Worm (Caenorhabditis elegans) whole organism, L4 larva: ENCODE results near the gene inx-6.

Experiments
- D1046.2 ChIP-seq: fragments of 200-800 bp; sonication (Bioruptor generic); IDR thresholded peaks from 2 replicates; pipeline ENCODE4 v1.3.6; 2022; ENCODE audit warnings: missing genetic modification characterization, missing compliant biosample characterization
- F10B5.3 ChIP-seq: sonication (generic microtip); optimal IDR thresholded peaks from 2 replicates; lab custom pipeline; 2016; ENCODE audit warnings: mild to moderate bottlenecking, missing genetic modification characterization, missing compliant biosample characterization
- F26F4.8 ChIP-seq: fragments of 200-800 bp; sonication (Bioruptor generic); conservative IDR thresholded peaks from 2 replicates; pipeline ENCODE4 v1.3.6; 2022; ENCODE audit warnings: missing genetic modification characterization, missing compliant biosample characterization
- F44E2.7 ChIP-seq: fragments of 200-800 bp; sonication (Bioruptor generic); IDR thresholded peaks from 2 replicates; pipeline ENCODE4 v2.1.2; 2022; ENCODE audit warnings: missing genetic modification characterization, missing compliant biosample characterization
- R02D3.7 ChIP-seq: fragments of 150-350 bp; sonication (generic microtip); optimal IDR thresholded peaks from 3 replicates; lab custom pipeline; 2014; ENCODE audit warnings: missing biosample characterization, missing genetic modification characterization
- T20F7.1 ChIP-seq: fragments of 200-800 bp; sonication (Bioruptor generic); optimal IDR thresholded peaks from 2 replicates; lab custom pipeline; 2018; ENCODE audit warnings: mild to moderate bottlenecking, missing genetic modification characterization, missing compliant biosample characterization
- Y48G9A.11 ChIP-seq: fragments of 200-800 bp; sonication (Bioruptor generic); IDR thresholded peaks from 2 replicates; pipeline ENCODE4 v1.3.6; 2022; ENCODE audit warnings: missing genetic modification reagents, missing genetic modification characterization, missing compliant biosample characterization
- ZK546.5 ChIP-seq, 2 experiments: sonication (generic microtip); optimal IDR thresholded peaks; 2 replicates each; lab custom pipeline; 2017; ENCODE audit warnings: missing biosample characterization in 2 of 2, missing genetic modification characterization in 2 of 2
- aly-2 ChIP-seq: sonication (generic microtip); optimal IDR thresholded peaks from 2 replicates; lab custom pipeline; 2018; ENCODE audit warnings: missing biosample characterization, missing genetic modification characterization
- ama-1 ChIP-seq: fragments of 150-350 bp; optimal IDR thresholded peaks from 2 replicates; lab custom pipeline; 2014; ENCODE audit warnings: inconsistent platforms, mixed read lengths
- attf-4 ChIP-seq: sonication (generic microtip); optimal IDR thresholded peaks from 3 replicates; lab custom pipeline; 2017; ENCODE audit warnings: missing biosample characterization, missing genetic modification characterization
- ceh-20 ChIP-seq: fragments of 200-800 bp; sonication (Bioruptor generic); IDR thresholded peaks from 2 replicates; pipeline ENCODE4 v1.3.6; 2022; ENCODE audit warnings: missing genetic modification reagents, missing genetic modification characterization, missing compliant biosample characterization
- daf-16 ChIP-seq, 3 experiments: sonication (generic microtip); optimal IDR thresholded peaks; 2 replicates each; lab custom pipeline; 2016 to 2017; ENCODE audit warnings: missing genetic modification characterization in 3 of 3, missing genetic modification reagents in 3 of 3, mild to moderate bottlenecking in 2 of 3, missing compliant biosample characterization in 2 of 3, missing biosample characterization in 1 of 3, moderate library complexity in 1 of 3
- dmd-6 ChIP-seq: fragments of 200-800 bp; sonication (Bioruptor generic); IDR thresholded peaks from 2 replicates; pipeline ENCODE4 v1.3.6; 2022; ENCODE audit warnings: missing genetic modification reagents, missing genetic modification characterization, missing compliant biosample characterization
- duxl-1 ChIP-seq: sonication (generic microtip); optimal IDR thresholded peaks from 2 replicates; lab custom pipeline; 2016; ENCODE audit warnings: mild to moderate bottlenecking, missing genetic modification characterization, moderate library complexity, missing compliant biosample characterization; ENCODE audit not compliant: poor library complexity
- hif-1 ChIP-seq, 2 experiments: sonication (generic microtip); optimal IDR thresholded peaks; 2 replicates each; lab custom pipeline; 2016 to 2017; ENCODE audit warnings: missing compliant biosample characterization in 2 of 2, missing genetic modification characterization in 2 of 2, missing genetic modification reagents in 2 of 2, missing genotype in 2 of 2, mild to moderate bottlenecking in 1 of 2
- hlh-11 ChIP-seq: fragments of 200-800 bp; sonication (Bioruptor generic); optimal IDR thresholded peaks from 2 replicates; lab custom pipeline; 2018; ENCODE audit warnings: mild to moderate bottlenecking, missing genetic modification characterization, missing compliant biosample characterization
- madf-5 ChIP-seq, 2 experiments: fragments of 200-800 bp; sonication (Bioruptor generic); IDR thresholded peaks; 2 replicates each; pipeline ENCODE4 v1.3.6; 2022; ENCODE audit warnings: missing compliant biosample characterization in 2 of 2, missing genetic modification characterization in 2 of 2
- madf-9 ChIP-seq: fragments of 200-800 bp; sonication (Bioruptor generic); conservative IDR thresholded peaks from 2 replicates; pipeline ENCODE4 v1.3.6; 2022; ENCODE audit warnings: missing genetic modification reagents, missing genetic modification characterization, missing compliant biosample characterization
- mdt-29 ChIP-seq: fragments of 200-800 bp; sonication (Bioruptor generic); IDR thresholded peaks from 2 replicates; pipeline ENCODE4 v1.3.6; 2022; ENCODE audit warnings: missing genetic modification reagents, missing genetic modification characterization, missing compliant biosample characterization
- nhr-10 ChIP-seq: fragments of 150-350 bp; optimal IDR thresholded peaks from 2 replicates; lab custom pipeline; 2014; ENCODE audit warnings: missing biosample characterization, missing genetic modification characterization
- nhr-28 ChIP-seq: fragments of 150-350 bp; optimal IDR thresholded peaks from 2 replicates; lab custom pipeline; 2014; ENCODE audit warnings: missing biosample characterization, missing genetic modification characterization
- nhr-41 ChIP-seq: fragments of 200-800 bp; sonication (Bioruptor generic); IDR thresholded peaks from 2 replicates; pipeline ENCODE4 v1.3.6; 2022; ENCODE audit warnings: missing genetic modification reagents, missing genetic modification characterization, missing compliant biosample characterization
- nhr-76 ChIP-seq: fragments of 150-350 bp; optimal IDR thresholded peaks from 2 replicates; lab custom pipeline; 2014; ENCODE audit warnings: missing biosample characterization, missing genetic modification characterization
- nhr-77 ChIP-seq: fragments of 150-350 bp; optimal IDR thresholded peaks from 2 replicates; lab custom pipeline; 2014; ENCODE audit warnings: missing biosample characterization, missing genetic modification characterization
- pqm-1 ChIP-seq: sonication (generic microtip); optimal IDR thresholded peaks from 2 replicates; lab custom pipeline; 2017; ENCODE audit warnings: missing biosample characterization, missing genetic modification characterization
- saeg-2 ChIP-seq: fragments of 200-800 bp; sonication (Bioruptor generic); IDR thresholded peaks from 2 replicates; pipeline ENCODE4 v1.3.6; 2022; ENCODE audit warnings: missing genetic modification reagents, missing genetic modification characterization, missing compliant biosample characterization
- sdz-12 ChIP-seq: fragments of 200-800 bp; sonication (Bioruptor generic); optimal IDR thresholded peaks from 2 replicates; lab custom pipeline; 2018; ENCODE audit warnings: mild to moderate bottlenecking, missing genetic modification characterization, missing compliant biosample characterization
- set-16 ChIP-seq: fragments of 200-800 bp; sonication (Bioruptor generic); IDR thresholded peaks from 2 replicates; pipeline ENCODE4 v1.3.6; 2022; ENCODE audit warnings: missing genetic modification reagents, missing genetic modification characterization, missing compliant biosample characterization
- spr-1 ChIP-seq: sonication (generic microtip); optimal IDR thresholded peaks from 2 replicates; lab custom pipeline; 2016; ENCODE audit warnings: mild to moderate bottlenecking, missing genetic modification characterization, missing compliant biosample characterization
- spr-3 ChIP-seq: fragments of 200-800 bp; sonication (Bioruptor generic); optimal IDR thresholded peaks from 2 replicates; lab custom pipeline; 2018; ENCODE audit warnings: mild to moderate bottlenecking, missing genetic modification characterization, missing compliant biosample characterization
- tag-97 ChIP-seq: fragments of 200-800 bp; sonication (Bioruptor generic); IDR thresholded peaks from 2 replicates; pipeline ENCODE4 v1.3.6; 2022; ENCODE audit warnings: missing genetic modification characterization, missing compliant biosample characterization
- tra-1 ChIP-seq: fragments of 200-800 bp; sonication (Bioruptor generic); IDR thresholded peaks from 2 replicates; pipeline ENCODE4 v1.3.6; 2022; ENCODE audit warnings: missing genetic modification reagents, missing genetic modification characterization, missing compliant biosample characterization
- unc-62 ChIP-seq, 3 experiments: fragments of 150-350 bp in 1 of 3; sonication (generic microtip); optimal IDR thresholded peaks in 2 of 3; peaks in 1 of 3; 1 replicate in 1 of 3; 2 replicates in 2 of 3; lab custom pipeline; 2014 to 2017; ENCODE audit warnings: missing biosample characterization in 3 of 3, missing genetic modification characterization in 3 of 3, missing genetic modification reagents in 3 of 3, missing genotype in 1 of 3
- zag-1 ChIP-seq: fragments of 150-350 bp; optimal IDR thresholded peaks from 2 replicates; lab custom pipeline; 2014; ENCODE audit warnings: missing biosample characterization, missing genetic modification characterization
- zfp-2 ChIP-seq: sonication (generic microtip); optimal IDR thresholded peaks from 2 replicates; lab custom pipeline; 2016; ENCODE audit warnings: mild to moderate bottlenecking, missing genetic modification characterization, missing compliant biosample characterization

inx-6 gene

ce11 chrIV:12698880-12699279, 47.5 kb upstream of the inx-6 start (continued):
- TF ChIP-seq tag-97 (GFP tag; lab: Robert Waterston, UW) (no peak), sdz-12 (no peak), R02D3.7 (tag; lab: Kevin White, UChicago) (no peak), tra-1 (GFP tag; lab: Robert Waterston, UW) (0 out of 2 replicates have a peak, but pooled peaks have one; percentile 24), mdt-29 (GFP tag; lab: Robert Waterston, UW) (no peak), saeg-2 (GFP tag; lab: Robert Waterston, UW) (no peak), ama-1 (lab: Kevin White, UChicago) (no peak), unc-62 (GFP tag; optimal IDR thresholded peaks at IDR 0.05 in 1 of 2; lab: Kevin White, UChicago) (peak in 1 of 2 experiments; percentile 82), unc-62 (tag; optimal IDR thresholded peaks at IDR 0.05; lab: Kevin White, UChicago) (no peak), zfp-2 (tag; lab: Kevin White, UChicago) (no peak), aly-2 (no peak), F44E2.7 (no peak)

- TF ChIP-seq T20F7.1 (GFP tag; lab: Kevin White, UChicago): no peak
- TF ChIP-seq dmd-6: peak; percentile 46; the same call in 1 of the 2 replicates
- TF ChIP-seq tra-1 (GFP tag; lab: Robert Waterston, UW): 0 out of 2 replicates have a peak, but pooled peaks have one; percentile 38
- no peak for TF ChIP-seq daf-16 (GFP tag; optimal IDR thresholded peaks at IDR 0.05; lab: Kevin White, UChicago)
- peak; percentile 73 for TF ChIP-seq daf-16 (tag; optimal IDR thresholded peaks at IDR 0.05; lab: Kevin White, UChicago)
- peak; percentile 53 for TF ChIP-seq hlh-11 (tag; lab: Kevin White, UChicago)
- TF ChIP-seq nhr-41 (GFP tag; lab: Robert Waterston, UW): peak; percentile 69; the same call in 1 of the 2 replicates
- TF ChIP-seq pqm-1: peak; percentile 60
- TF ChIP-seq hif-1 (tag; optimal IDR thresholded peaks at IDR 0.05; lab: Kevin White, UChicago): no peak
- TF ChIP-seq nhr-28 (tag; lab: Kevin White, UChicago): peak; percentile 61
- no peak for TF ChIP-seq madf-9
- TF ChIP-seq zag-1 (tag; lab: Kevin White, UChicago): no peak
These were observed 46.2 kb upstream of the inx-6 start for ce11 chrIV:12700204-12700603.

- TF ChIP-seq nhr-77 (no peak), attf-4 (no peak), hlh-11 (tag; lab: Kevin White, UChicago) (peak; percentile 37), F26F4.8 (GFP tag; lab: Robert Waterston, UW) (no peak), dmd-6 (0 out of 2 replicates have a peak, but pooled peaks have one; percentile 6), madf-5 (GFP tag; IDR thresholded peaks at IDR 0.05; lab: Robert Waterston, UW) (no peak), R02D3.7 (tag; lab: Kevin White, UChicago) (no peak), set-16 (no peak), ceh-20 (no peak), nhr-10 (tag; lab: Kevin White, UChicago) (no peak), mdt-29 (GFP tag; lab: Robert Waterston, UW) (no peak), spr-1 (no peak), nhr-76 (tag; lab: Kevin White, UChicago) (no peak), D1046.2 (GFP tag; lab: Robert Waterston, UW) (no peak), duxl-1 (tag; lab: Kevin White, UChicago) (no peak), ZK546.5 (tag; optimal IDR thresholded peaks at IDR 0.05; lab: Kevin White, UChicago) (no peak), Y48G9A.11 (GFP tag; lab: Robert Waterston, UW) (no peak), F10B5.3 (tag; lab: Kevin White, UChicago) (no peak), spr-3 (GFP tag; lab: Kevin White, UChicago) (no peak), daf-16 (GFP tag; optimal IDR thresholded peaks at IDR 0.05; lab: Kevin White, UChicago) (no peak), daf-16 (tag; optimal IDR thresholded peaks at IDR 0.05; lab: Kevin White, UChicago) (peak; percentile 40), nhr-28 (tag; lab: Kevin White, UChicago) (peak; percentile 45)
- TF ChIP-seq, all 104 proteins: peak for 4
These were observed 45.4 kb upstream of the inx-6 start for ce11 chrIV:12700944-12701343.
